Worm (Caenorhabditis elegans) whole organism, L3 larva: ENCODE measurements around the gene K08D9.4.

Experiments used
- ama-1 ChIP-seq: fragments of 150-350 bp; optimal IDR thresholded peaks from 2 replicates; lab custom pipeline; 2018
- ceh-28 ChIP-seq: fragments of 150-350 bp; optimal IDR thresholded peaks from 2 replicates; lab custom pipeline; 2014; ENCODE audit warnings: missing biosample characterization, missing genetic modification reagents, missing genetic modification characterization
- fos-1 ChIP-seq: fragments of 150-350 bp; optimal IDR thresholded peaks from 2 replicates; lab custom pipeline; 2014; ENCODE audit warnings: missing biosample characterization, missing genetic modification characterization
- lin-15B ChIP-seq: fragments of 150-350 bp; optimal IDR thresholded peaks from 2 replicates; lab custom pipeline; 2014; ENCODE audit warnings: missing biosample characterization, missing genetic modification characterization
- mdl-1 ChIP-seq: fragments of 150-350 bp; optimal IDR thresholded peaks from 2 replicates; lab custom pipeline; 2014; ENCODE audit warnings: missing biosample characterization, missing genetic modification characterization
- nhr-11 ChIP-seq: fragments of 150-350 bp; optimal IDR thresholded peaks from 2 replicates; lab custom pipeline; 2014; ENCODE audit warnings: missing biosample characterization, missing genetic modification characterization
- nhr-12 ChIP-seq: fragments of 150-350 bp; optimal IDR thresholded peaks from 2 replicates; lab custom pipeline; 2014; ENCODE audit warnings: missing biosample characterization, missing genetic modification characterization
- nhr-237 ChIP-seq: fragments of 150-350 bp; optimal IDR thresholded peaks from 2 replicates; lab custom pipeline; 2014; ENCODE audit warnings: missing biosample characterization, missing genetic modification characterization
- nhr-25 ChIP-seq: sonication (generic microtip); optimal IDR thresholded peaks from 2 replicates; lab custom pipeline; 2017; ENCODE audit warnings: missing biosample characterization, missing genetic modification characterization
- nhr-28 ChIP-seq: fragments of 150-350 bp; optimal IDR thresholded peaks from 2 replicates; lab custom pipeline; 2014; ENCODE audit warnings: missing biosample characterization, missing genetic modification characterization
- nhr-77 ChIP-seq: fragments of 150-350 bp; optimal IDR thresholded peaks from 2 replicates; lab custom pipeline; 2014; ENCODE audit warnings: missing biosample characterization, missing genetic modification characterization
- unc-62 ChIP-seq: fragments of 150-350 bp; sonication (generic microtip); optimal IDR thresholded peaks from 4 replicates; lab custom pipeline; 2014; ENCODE audit warnings: missing biosample characterization, missing genetic modification reagents, missing genetic modification characterization
- zag-1 ChIP-seq: fragments of 150-350 bp; optimal IDR thresholded peaks from 2 replicates; lab custom pipeline; 2014; ENCODE audit warnings: missing biosample characterization, missing genetic modification characterization
- ztf-4 ChIP-seq: fragments of 150-350 bp; optimal IDR thresholded peaks from 2 replicates; lab custom pipeline; 2014; ENCODE audit warnings: missing biosample characterization, missing genetic modification characterization

ce11 chrV:3244703-3245102 is 44.5 kb upstream of the K08D9.4 start, which contains the start of gene srj-7:
- TF ChIP-seq ztf-4 (tag; lab: Kevin White, UChicago), result no peak
- no peak for TF ChIP-seq ama-1 (lab: Kevin White, UChicago)
- TF ChIP-seq nhr-11, result no peak
- no peak for TF ChIP-seq unc-62
- TF ChIP-seq zag-1 (tag; lab: Kevin White, UChicago), result no peak
- TF ChIP-seq nhr-25 (tag; lab: Kevin White, UChicago), result no peak
- TF ChIP-seq nhr-77 (tag; lab: Kevin White, UChicago), result no peak
- TF ChIP-seq mdl-1, result no peak
- TF ChIP-seq ceh-28 (tag; lab: Kevin White, UChicago), result no peak
- no peak for TF ChIP-seq nhr-12 (tag; lab: Kevin White, UChicago)
- no peak for TF ChIP-seq nhr-28 (tag; lab: Kevin White, UChicago)
- TF ChIP-seq nhr-237 (tag; lab: Kevin White, UChicago), result no peak
- TF ChIP-seq lin-15B, result no peak
- TF ChIP-seq fos-1, result no peak
